Fruit fly (Drosophila melanogaster) whole organism, wandering third instar larva: ENCODE measurements around the gene Nepl16.

Experiments used
- Abd-B ChIP-seq: fragments of >200 bp; optimal IDR thresholded peaks from 2 replicates; lab custom pipeline; 2017; ENCODE audit warnings: missing biosample characterization, missing genetic modification characterization
- CG32264 ChIP-seq: fragments of 200-800 bp; sonication (Bioruptor generic); optimal IDR thresholded peaks from 2 replicates; lab custom pipeline; 2016; ENCODE audit warnings: missing biosample characterization, missing genetic modification characterization
- CG9705 ChIP-seq: fragments of 200-800 bp; sonication (Bioruptor generic); optimal IDR thresholded peaks from 2 replicates; lab custom pipeline; 2018; ENCODE audit warnings: missing biosample characterization, mild to moderate bottlenecking, missing genetic modification characterization
- CrebA ChIP-seq: fragments of 200-800 bp; sonication (Bioruptor generic); optimal IDR thresholded peaks from 2 replicates; lab custom pipeline; 2016; ENCODE audit warnings: missing biosample characterization, mild to moderate bottlenecking, missing genetic modification characterization, borderline replicate concordance
- Dfd ChIP-seq: fragments of >200 bp; optimal IDR thresholded peaks from 2 replicates; lab custom pipeline; 2017; ENCODE audit warnings: missing biosample characterization, missing genetic modification characterization
- Dif ChIP-seq: fragments of 200-275, 200-300 bp; sonication (Bioruptor generic); optimal IDR thresholded peaks from 2 replicates; lab custom pipeline; 2018; ENCODE audit warnings: missing biosample characterization, missing genetic modification characterization; ENCODE audit not compliant: partially characterized antibody
- HLH106 ChIP-seq: fragments of 200-800 bp; optimal IDR thresholded peaks from 3 replicates; lab custom pipeline; 2019; ENCODE audit warnings: missing biosample characterization, mild to moderate bottlenecking, missing genetic modification characterization, moderate library complexity
- Hnf4 ChIP-seq: fragments of 200-800 bp; sonication (Bioruptor generic); optimal IDR thresholded peaks from 2 replicates; lab custom pipeline; 2016; ENCODE audit warnings: missing biosample characterization, mild to moderate bottlenecking, missing genetic modification characterization
- Hr78 ChIP-seq: fragments of >200 bp; optimal IDR thresholded peaks from 2 replicates; lab custom pipeline; 2017; ENCODE audit warnings: missing biosample characterization, missing genetic modification characterization
- Hr83 ChIP-seq: fragments of 200-300 bp; sonication (Bioruptor generic); optimal IDR thresholded peaks from 2 replicates; lab custom pipeline; 2016; ENCODE audit warnings: missing biosample characterization, mild to moderate bottlenecking, missing genetic modification characterization, moderate library complexity; ENCODE audit not compliant: poor library complexity, severe bottlenecking
- Mio ChIP-seq: sonication (Bioruptor generic); optimal IDR thresholded peaks from 2 replicates; lab custom pipeline; 2016; ENCODE audit warnings: missing biosample characterization, missing genetic modification characterization
- N ChIP-seq: fragments of >200 bp; optimal IDR thresholded peaks from 2 replicates; lab custom pipeline; 2018; ENCODE audit warnings: missing biosample characterization, missing external identifiers, missing genetic modification characterization
- OdsH ChIP-seq: fragments of 200-800 bp; sonication (Bioruptor generic); optimal IDR thresholded peaks from 2 replicates; lab custom pipeline; 2016; ENCODE audit warnings: missing biosample characterization, mild to moderate bottlenecking, missing genetic modification characterization
- Rel ChIP-seq, 2 experiments: fragments of 200-800 bp; sonication (Bioruptor generic) in 1 of 2; optimal IDR thresholded peaks; 2 replicates in 1 of 2; 3 replicates in 1 of 2; lab custom pipeline; 2016 to 2019; ENCODE audit warnings: mild to moderate bottlenecking in 2 of 2, missing biosample characterization in 2 of 2, missing genetic modification characterization in 2 of 2, moderate library complexity in 1 of 2
- Sp1 ChIP-seq: fragments of 200-800 bp; sonication (Bioruptor generic); optimal IDR thresholded peaks from 3 replicates; lab custom pipeline; 2019; ENCODE audit warnings: missing biosample characterization, mild to moderate bottlenecking, missing genetic modification characterization, moderate library complexity
- Vsx2 ChIP-seq: fragments of 200-300, 225-300 bp; sonication (Bioruptor generic); optimal IDR thresholded peaks from 2 replicates; lab custom pipeline; 2018; ENCODE audit warnings: missing biosample characterization, missing genetic modification characterization; ENCODE audit not compliant: partially characterized antibody
- br ChIP-seq: fragments of 200-800 bp; sonication (Bioruptor generic); optimal IDR thresholded peaks from 2 replicates; lab custom pipeline; 2016; ENCODE audit warnings: missing biosample characterization, missing genetic modification characterization
- dl ChIP-seq, 2 experiments: fragments of 175-275, 200-275 bp in 1 of 2; fragments of 200-275 bp in 1 of 2; sonication (Bioruptor generic); optimal IDR thresholded peaks; lab custom pipeline; 2018; ENCODE audit warnings: mild to moderate bottlenecking in 2 of 2, missing biosample characterization in 2 of 2, missing genetic modification characterization in 2 of 2, moderate library complexity in 2 of 2; ENCODE audit not compliant: partially characterized antibody in 2 of 2, insufficient read depth in 1 of 2
- dsf ChIP-seq: sonication (Bioruptor generic); optimal IDR thresholded peaks from 2 replicates; lab custom pipeline; 2016; ENCODE audit warnings: missing biosample characterization, missing genetic modification characterization, borderline replicate concordance
- h ChIP-seq: fragments of 200-800 bp; sonication (Bioruptor generic); optimal IDR thresholded peaks from 3 replicates; lab custom pipeline; 2016; ENCODE audit warnings: missing biosample characterization, mild to moderate bottlenecking, missing genetic modification characterization
- lola ChIP-seq: fragments of >200 bp; optimal IDR thresholded peaks from 2 replicates; lab custom pipeline; 2017; ENCODE audit warnings: missing biosample characterization, missing genetic modification characterization
- psq ChIP-seq: fragments of 200-800 bp; sonication (Bioruptor generic); optimal IDR thresholded peaks from 3 replicates; lab custom pipeline; 2017; ENCODE audit warnings: missing biosample characterization, mild to moderate bottlenecking, missing genetic modification characterization, moderate library complexity
- rgr ChIP-seq: fragments of 200-800 bp; sonication (Bioruptor generic); optimal IDR thresholded peaks from 3 replicates; lab custom pipeline; 2016; ENCODE audit warnings: missing biosample characterization, mild to moderate bottlenecking, missing genetic modification characterization
- sage ChIP-seq: fragments of 200-800 bp; sonication (Bioruptor generic); optimal IDR thresholded peaks from 2 replicates; lab custom pipeline; 2016; ENCODE audit warnings: missing biosample characterization, mild to moderate bottlenecking, missing genetic modification characterization
- woc ChIP-seq: sonication (Bioruptor generic); optimal IDR thresholded peaks from 2 replicates; lab custom pipeline; 2016; ENCODE audit warnings: missing biosample characterization, mild to moderate bottlenecking, missing genetic modification characterization

Gene Nepl16

DNA sequence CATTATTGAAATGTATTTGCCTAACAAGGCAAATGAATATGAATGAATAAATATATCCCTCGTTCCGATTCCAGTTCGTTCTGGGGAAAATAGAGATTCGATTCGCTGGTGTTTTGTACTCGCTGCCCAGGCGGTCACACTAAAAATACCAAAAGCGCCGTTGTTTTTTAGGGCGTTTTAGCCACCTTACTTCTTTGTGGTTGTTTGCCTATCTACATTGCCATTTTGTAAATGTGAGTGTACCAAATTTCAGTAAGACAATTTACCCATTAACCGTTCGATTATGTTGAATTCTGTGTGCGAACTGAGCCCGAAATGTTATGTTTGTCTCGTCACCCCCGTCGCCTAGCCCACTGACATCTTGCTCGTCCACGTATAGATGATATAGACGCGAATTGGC lies 14.8 kb downstream of the Nepl16 start, which contains the start of the genes CG33095 and CG33096:
Gene CG33095 (plus strand): TSS at position 187 of the 400 bp plus-strand sequence.
Gene CG33096 (plus strand): TSS at position 187 of the 400 bp plus-strand sequence.
- TF ChIP-seq Hr78 (GFP tag; lab: Kevin White, UChicago), result no peak
- TF ChIP-seq woc (GFP tag; lab: Kevin White, UChicago), result peak; percentile 62
- TF ChIP-seq Dif (GFP tag; lab: Kevin White, UChicago), result peak; percentile 19

DNA sequence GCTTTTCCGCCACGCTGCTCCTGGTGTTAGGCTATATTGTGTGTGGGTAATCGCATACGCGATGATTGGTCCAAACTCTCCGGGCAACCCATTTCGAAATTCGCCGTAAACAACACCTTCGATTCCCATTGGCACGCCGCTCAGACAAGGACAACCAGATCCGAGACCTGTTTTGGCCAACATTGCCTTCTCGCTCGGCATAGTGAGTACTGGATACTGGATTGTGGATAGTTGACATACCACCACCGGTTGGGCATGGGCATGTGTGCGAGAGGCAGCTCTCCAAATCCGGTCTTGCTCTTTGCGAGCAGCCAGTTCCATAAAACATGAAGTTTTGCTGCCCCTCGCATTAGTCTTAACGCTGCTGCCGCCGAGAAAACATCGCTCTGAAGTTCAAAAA lies 17.7 kb downstream of the Nepl16 start, which contains the start of gene fd96Cb:
Gene fd96Cb (plus strand): TSS at position 374 of the 400 bp plus-strand sequence.
- TF ChIP-seq Hr78 (GFP tag; lab: Kevin White, UChicago) (no peak), Rel (GFP tag; optimal IDR thresholded peaks at IDR 0.05; lab: Kevin White, UChicago) (no peak), Rel (tag; optimal IDR thresholded peaks at IDR 0.05; lab: Kevin White, UChicago) (peak; percentile 16), HLH106 (tag; lab: Kevin White, UChicago) (no peak), rgr (GFP tag; lab: Kevin White, UChicago) (no peak), Hr83 (GFP tag; lab: Kevin White, UChicago) (no peak), dl (GFP tag; optimal IDR thresholded peaks at IDR 0.05; lab: Kevin White, UChicago; ENCODE audit: insufficient read depth in 1 of 2, partially characterized antibody in 2 of 2) (peak; percentile 30 to 74), Mio (GFP tag; lab: Kevin White, UChicago) (no peak), Dif (GFP tag; lab: Kevin White, UChicago) (peak; percentile 94), Vsx2 (GFP tag; lab: Kevin White, UChicago) (peak; percentile 96), lola (GFP tag; lab: Kevin White, UChicago) (no peak)

DNA sequence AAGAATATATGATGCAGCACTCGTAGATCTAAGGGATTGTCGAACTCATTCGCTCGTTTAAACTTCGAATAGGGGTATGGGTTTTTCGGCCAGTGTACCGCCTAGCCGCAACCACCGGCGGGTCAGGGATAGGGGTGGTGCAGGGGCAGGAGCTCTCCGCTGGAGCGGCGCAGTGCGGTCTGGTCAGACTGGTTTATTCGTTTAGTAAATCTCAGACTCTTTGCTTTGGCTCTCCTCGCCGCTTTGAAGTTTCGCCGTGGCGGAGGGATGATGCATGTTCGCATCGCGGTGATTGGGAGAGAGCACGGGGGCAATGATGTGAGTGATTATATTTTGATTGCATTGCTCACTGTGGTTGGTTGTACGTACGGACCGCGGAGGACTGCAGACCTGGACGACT lies 30.0 kb downstream of the Nepl16 start, which contains the start of gene fd96Ca:
Gene fd96Ca (plus strand): TSS at position 337 of the 400 bp plus-strand sequence.
- TF ChIP-seq Dif (GFP tag; lab: Kevin White, UChicago) (peak; percentile 38), Mio (GFP tag; lab: Kevin White, UChicago) (no peak), Vsx2 (GFP tag; lab: Kevin White, UChicago) (peak; percentile 67), woc (GFP tag; lab: Kevin White, UChicago) (peak; percentile 38), Dfd (no peak)

DNA sequence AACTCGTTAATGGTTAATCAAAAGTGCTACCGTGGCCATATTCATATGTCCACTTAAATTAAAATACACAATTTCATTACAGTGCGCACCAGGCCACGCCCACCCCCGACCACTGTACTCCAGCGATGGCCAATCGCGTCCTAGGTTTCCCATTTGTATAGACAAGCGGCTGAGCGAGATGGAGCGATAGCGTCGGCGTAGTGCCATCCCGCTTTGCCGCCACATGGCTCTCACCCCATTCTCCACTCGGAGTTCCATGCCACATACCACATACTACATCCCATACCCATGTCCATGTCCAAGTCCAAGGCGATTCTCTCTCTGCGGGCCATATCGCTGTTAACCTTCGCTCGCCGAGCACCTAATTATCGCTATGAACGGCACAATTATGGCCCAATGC lies 31.9 kb downstream of the Nepl16 start:
- TF ChIP-seq Dif (GFP tag; lab: Kevin White, UChicago), result peak; percentile 40
- TF ChIP-seq Mio (GFP tag; lab: Kevin White, UChicago), result no peak
- peak; percentile 57 for TF ChIP-seq Hr83 (GFP tag; lab: Kevin White, UChicago)

DNA sequence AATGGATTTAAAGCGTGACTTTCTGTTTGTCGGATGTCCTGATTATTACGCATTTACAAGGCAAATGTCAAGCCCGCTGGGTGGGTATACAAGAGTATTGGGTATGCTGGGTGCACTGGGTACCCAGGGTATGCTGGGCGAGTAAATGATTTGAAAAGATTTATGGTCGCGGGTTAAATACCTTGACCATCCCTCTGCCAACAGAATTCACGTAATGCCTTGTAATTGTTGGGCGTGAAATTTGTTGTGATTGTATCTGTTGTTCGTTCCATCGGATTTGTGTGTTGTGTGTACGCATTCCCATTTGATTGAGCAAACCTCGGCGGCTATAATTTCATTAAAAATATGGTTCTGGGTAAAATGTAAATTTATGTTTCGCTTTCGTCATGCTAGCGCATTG lies 33.7 kb downstream of the Nepl16 start:
- no peak for TF ChIP-seq Hnf4
- TF ChIP-seq Hr78 (GFP tag; lab: Kevin White, UChicago), result no peak
- no peak for TF ChIP-seq Abd-B
- TF ChIP-seq CrebA (GFP tag; lab: Kevin White, UChicago), result no peak
- no peak for TF ChIP-seq rgr (GFP tag; lab: Kevin White, UChicago)
- TF ChIP-seq br, result no peak
- TF ChIP-seq h (GFP tag; lab: Kevin White, UChicago), result no peak
- no peak for TF ChIP-seq dsf (GFP tag; lab: Kevin White, UChicago)
- no peak for TF ChIP-seq lola (GFP tag; lab: Kevin White, UChicago)
- TF ChIP-seq OdsH, result no peak
- no peak for TF ChIP-seq psq (GFP tag; lab: Kevin White, UChicago)
- no peak for TF ChIP-seq Dif (GFP tag; lab: Kevin White, UChicago)
- no peak for TF ChIP-seq woc (GFP tag; lab: Kevin White, UChicago)
- no peak for TF ChIP-seq Mio (GFP tag; lab: Kevin White, UChicago)
- no peak for TF ChIP-seq Sp1 (GFP tag; lab: Kevin White, UChicago)
- TF ChIP-seq N, result no peak

DNA sequence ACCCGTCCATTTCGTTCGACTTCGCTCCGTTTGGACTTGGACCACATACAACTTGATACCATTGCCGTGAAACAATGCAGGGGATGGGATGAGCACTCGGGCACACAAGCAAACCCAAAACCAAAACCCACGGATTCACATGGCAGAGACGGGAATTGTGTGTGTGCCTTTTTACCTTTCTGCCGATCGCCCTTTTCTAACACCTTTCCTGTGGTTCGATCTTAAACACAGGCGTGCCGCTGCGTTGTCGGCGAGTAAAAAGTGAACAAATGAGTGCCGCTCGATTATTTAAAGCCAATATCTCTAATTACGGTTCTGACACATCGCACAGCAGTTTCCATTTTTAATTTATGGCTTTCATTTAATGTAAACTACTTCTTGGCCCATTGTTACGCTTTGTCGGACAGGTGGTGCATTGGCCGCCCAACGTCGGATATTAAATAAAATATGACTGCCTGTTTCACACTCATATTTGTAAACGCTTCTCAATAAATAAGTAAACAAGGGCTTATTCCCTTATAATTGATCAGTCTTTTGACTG lies 35.0 kb downstream of the Nepl16 start:
- no peak for TF ChIP-seq Abd-B
- no peak for TF ChIP-seq HLH106 (tag; lab: Kevin White, UChicago)
- TF ChIP-seq Sp1 (GFP tag; lab: Kevin White, UChicago), result no peak
- no peak for TF ChIP-seq OdsH
- no peak for TF ChIP-seq Hr83 (GFP tag; lab: Kevin White, UChicago)
- no peak for TF ChIP-seq sage (GFP tag; lab: Kevin White, UChicago)
- no peak for TF ChIP-seq CrebA (GFP tag; lab: Kevin White, UChicago)
- no peak for TF ChIP-seq CG32264 (GFP tag; lab: Kevin White, UChicago)
- no peak for TF ChIP-seq CG9705 (GFP tag; lab: Kevin White, UChicago)
- no peak for TF ChIP-seq Mio (GFP tag; lab: Kevin White, UChicago)
